Worm (Caenorhabditis elegans) whole organism, mixed stage, embryonic: Measurements from ENCODE around the gene M02B7.7.

Experiments used
- M03D4.4 ChIP-seq: sonication (generic microtip); optimal IDR thresholded peaks from 2 replicates; lab custom pipeline; 2017; ENCODE audit warnings: mild to moderate bottlenecking, missing genetic modification characterization, missing compliant biosample characterization
- bed-3 ChIP-seq: fragments of 200-800 bp; sonication (Bioruptor generic); optimal IDR thresholded peaks from 3 replicates; lab custom pipeline; 2018; ENCODE audit warnings: mild to moderate bottlenecking, missing genetic modification characterization, moderate library complexity, missing compliant biosample characterization
- blmp-1 ChIP-seq: fragments of 150-350 bp; optimal IDR thresholded peaks from 2 replicates; lab custom pipeline; 2014; ENCODE audit warnings: missing biosample characterization, missing genetic modification characterization
- ceh-39 ChIP-seq: fragments of 150-350 bp; optimal IDR thresholded peaks from 2 replicates; lab custom pipeline; 2014; ENCODE audit warnings: missing biosample characterization, missing genetic modification characterization
- ceh-43 ChIP-seq: fragments of 200-800 bp; sonication (Bioruptor generic); optimal IDR thresholded peaks from 2 replicates; lab custom pipeline; 2018; ENCODE audit warnings: mild to moderate bottlenecking, missing genetic modification characterization, moderate library complexity, missing compliant biosample characterization
- ces-1 ChIP-seq: fragments of 150-350 bp; optimal IDR thresholded peaks from 2 replicates; lab custom pipeline; 2014; ENCODE audit warnings: missing biosample characterization, missing genetic modification reagents, missing genetic modification characterization
- cnd-1 ChIP-seq: fragments of 200-800 bp; sonication (Bioruptor generic); optimal IDR thresholded peaks from 2 replicates; lab custom pipeline; 2018; ENCODE audit warnings: mild to moderate bottlenecking, missing genetic modification characterization, missing compliant biosample characterization
- drap-1 ChIP-seq: fragments of 200-800 bp; sonication (Bioruptor generic); optimal IDR thresholded peaks from 3 replicates; lab custom pipeline; 2018; ENCODE audit warnings: mild to moderate bottlenecking, missing genetic modification characterization, missing compliant biosample characterization
- elt-1 ChIP-seq: sonication (generic microtip); optimal IDR thresholded peaks from 2 replicates; lab custom pipeline; 2017; ENCODE audit warnings: missing genetic modification characterization, mild to moderate bottlenecking, missing compliant biosample characterization, antibody characterized with exemption, moderate library complexity, borderline replicate concordance; ENCODE audit not compliant: insufficient read depth
- flh-1 ChIP-seq: fragments of 200-800 bp; sonication (Bioruptor generic); optimal IDR thresholded peaks from 2 replicates; lab custom pipeline; 2018; ENCODE audit warnings: mild to moderate bottlenecking, missing genetic modification characterization, moderate library complexity, missing compliant biosample characterization
- ham-2 ChIP-seq: fragments of 200-800 bp; sonication (Bioruptor generic); optimal IDR thresholded peaks from 2 replicates; lab custom pipeline; 2018; ENCODE audit warnings: mild to moderate bottlenecking, missing genetic modification characterization, missing compliant biosample characterization
- hlh-1 ChIP-seq: fragments of 150-350 bp; optimal IDR thresholded peaks from 2 replicates; lab custom pipeline; 2014; ENCODE audit warnings: missing biosample characterization, missing genetic modification reagents, missing genetic modification characterization
- lin-13 ChIP-seq: fragments of 150-350 bp; optimal IDR thresholded peaks from 2 replicates; lab custom pipeline; 2014; ENCODE audit warnings: missing biosample characterization, missing genetic modification characterization
- lin-32 ChIP-seq: fragments of 200-800 bp; sonication (Bioruptor generic); optimal IDR thresholded peaks from 2 replicates; lab custom pipeline; 2018; ENCODE audit warnings: mild to moderate bottlenecking, missing genetic modification characterization, missing compliant biosample characterization
- lsy-2 ChIP-seq: fragments of 150-350 bp; optimal IDR thresholded peaks from 2 replicates; lab custom pipeline; 2014; ENCODE audit warnings: missing biosample characterization, missing genetic modification characterization
- mab-5 ChIP-seq: fragments of 150-350 bp; optimal IDR thresholded peaks from 2 replicates; lab custom pipeline; 2014; ENCODE audit warnings: missing biosample characterization, missing genetic modification characterization
- mep-1 ChIP-seq: fragments of 150-350 bp; optimal IDR thresholded peaks from 2 replicates; lab custom pipeline; 2017; ENCODE audit warnings: missing biosample characterization, missing genetic modification reagents, missing genetic modification characterization, inconsistent platforms
- mls-2 ChIP-seq: sonication (generic microtip); optimal IDR thresholded peaks from 2 replicates; lab custom pipeline; 2016; ENCODE audit warnings: mild to moderate bottlenecking, missing genetic modification characterization, moderate library complexity, missing compliant biosample characterization
- nhr-12 ChIP-seq: fragments of 150-350 bp; optimal IDR thresholded peaks from 2 replicates; lab custom pipeline; 2014; ENCODE audit warnings: missing biosample characterization, missing genetic modification characterization
- nhr-237 ChIP-seq: fragments of 150-350 bp; optimal IDR thresholded peaks from 2 replicates; lab custom pipeline; 2014; ENCODE audit warnings: missing biosample characterization, missing genetic modification characterization
- sem-2 ChIP-seq: fragments of 200-800 bp; sonication (Bioruptor generic); optimal IDR thresholded peaks from 2 replicates; lab custom pipeline; 2018; ENCODE audit warnings: mild to moderate bottlenecking, missing genetic modification characterization, missing compliant biosample characterization
- snpc-4 ChIP-seq: fragments of 150-350 bp; optimal IDR thresholded peaks from 2 replicates; lab custom pipeline; 2014; ENCODE audit warnings: missing biosample characterization, missing genetic modification characterization
- sptf-1 ChIP-seq: sonication (generic microtip); optimal IDR thresholded peaks from 2 replicates; lab custom pipeline; 2017; ENCODE audit warnings: mild to moderate bottlenecking, missing genetic modification characterization, moderate library complexity, missing compliant biosample characterization
- tbx-8 ChIP-seq: fragments of 200-800 bp; sonication (Bioruptor generic); optimal IDR thresholded peaks from 2 replicates; lab custom pipeline; 2018; ENCODE audit warnings: mild to moderate bottlenecking, missing genetic modification characterization, moderate library complexity, missing compliant biosample characterization
- unc-120 ChIP-seq: sonication (generic microtip); optimal IDR thresholded peaks from 2 replicates; lab custom pipeline; 2017; ENCODE audit warnings: missing genetic modification characterization, missing compliant biosample characterization; ENCODE audit not compliant: poor library complexity, severe bottlenecking
- unc-62 ChIP-seq: fragments of 150-350 bp; optimal IDR thresholded peaks from 2 replicates; lab custom pipeline; 2014; ENCODE audit warnings: missing biosample characterization, missing genetic modification reagents, missing genetic modification characterization
- zip-8 ChIP-seq: fragments of 150-350 bp; optimal IDR thresholded peaks from 2 replicates; lab custom pipeline; 2014; ENCODE audit warnings: missing biosample characterization, missing genetic modification characterization
- ztf-11 ChIP-seq: fragments of 150-350 bp; optimal IDR thresholded peaks from 2 replicates; lab custom pipeline; 2014; ENCODE audit warnings: missing biosample characterization, missing genetic modification characterization

Gene M02B7.7

DNA sequence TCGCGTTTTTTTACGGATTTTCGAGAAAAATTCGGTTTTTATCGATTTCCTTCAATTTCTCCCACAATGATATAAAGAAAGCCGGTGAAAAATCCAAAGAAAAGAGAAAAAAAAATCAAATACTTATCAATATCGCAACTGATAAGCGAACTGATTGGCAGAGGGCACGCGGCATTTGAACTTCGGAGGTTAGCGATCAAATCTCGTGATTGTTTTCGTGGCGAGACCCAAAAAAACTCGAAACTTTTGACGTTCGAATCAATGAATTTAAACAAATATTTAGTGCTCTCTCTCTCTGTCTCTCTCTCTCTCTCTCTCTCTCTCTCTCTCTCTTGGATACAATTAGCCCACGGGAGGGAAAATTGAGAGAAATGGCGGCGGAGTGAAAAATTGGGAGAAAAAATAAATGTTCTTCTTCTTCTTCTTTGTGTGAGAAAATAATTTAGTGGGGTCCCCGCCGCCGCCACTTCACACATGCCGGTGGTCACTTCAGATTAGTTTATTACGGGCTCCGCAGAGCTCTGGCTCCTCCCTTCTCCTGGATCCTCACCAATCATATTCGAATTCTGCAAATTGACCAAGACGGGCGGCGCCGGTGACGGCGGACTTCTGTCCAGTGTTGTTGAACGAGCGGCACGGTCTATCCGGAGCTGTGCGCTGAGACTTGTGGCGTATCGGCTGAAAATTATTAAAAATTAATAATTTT lies 7.7 kb upstream of the M02B7.7 start:
- TF ChIP-seq nhr-237 (tag; lab: Kevin White, UChicago) (no peak), zip-8 (no peak), cnd-1 (tag; lab: Kevin White, UChicago) (no peak), ceh-43 (GFP tag; lab: Kevin White, UChicago) (no peak), bed-3 (GFP tag; lab: Kevin White, UChicago) (no peak), ces-1 (no peak), lin-13 (tag; lab: Kevin White, UChicago) (no peak)
- TF ChIP-seq, all 35 proteins: peak for 0

DNA sequence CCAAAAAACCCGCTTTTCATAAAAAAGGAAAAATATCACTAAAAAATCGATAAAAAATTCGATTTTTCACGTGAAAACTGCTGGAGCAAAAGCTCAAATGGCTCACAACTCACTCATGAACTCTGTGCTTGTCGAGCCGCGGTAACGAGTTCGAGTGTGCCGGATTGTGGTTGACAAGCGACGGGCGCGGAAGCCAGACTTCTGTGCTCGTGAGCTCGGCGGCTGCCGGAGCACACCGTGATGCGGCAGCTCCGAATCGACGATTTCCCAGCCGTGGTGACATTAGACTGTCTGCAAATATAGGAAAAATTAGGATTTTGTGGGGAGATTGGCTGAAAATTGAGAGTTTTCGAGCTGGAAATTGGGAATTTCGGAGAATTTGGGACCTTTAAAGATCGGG lies 5.8 kb upstream of the M02B7.7 start:
- TF ChIP-seq M03D4.4 (tag; lab: Kevin White, UChicago) (no peak), nhr-12 (tag; lab: Kevin White, UChicago) (no peak), lin-13 (tag; lab: Kevin White, UChicago) (no peak), ztf-11 (tag; lab: Kevin White, UChicago) (no peak), lsy-2 (tag; lab: Kevin White, UChicago) (no peak), elt-1 (no peak), mep-1 (no peak), flh-1 (GFP tag; lab: Kevin White, UChicago) (no peak), hlh-1 (no peak), unc-120 (no peak), cnd-1 (tag; lab: Kevin White, UChicago) (no peak), sem-2 (GFP tag; lab: Kevin White, UChicago) (no peak), nhr-237 (tag; lab: Kevin White, UChicago) (no peak)

DNA sequence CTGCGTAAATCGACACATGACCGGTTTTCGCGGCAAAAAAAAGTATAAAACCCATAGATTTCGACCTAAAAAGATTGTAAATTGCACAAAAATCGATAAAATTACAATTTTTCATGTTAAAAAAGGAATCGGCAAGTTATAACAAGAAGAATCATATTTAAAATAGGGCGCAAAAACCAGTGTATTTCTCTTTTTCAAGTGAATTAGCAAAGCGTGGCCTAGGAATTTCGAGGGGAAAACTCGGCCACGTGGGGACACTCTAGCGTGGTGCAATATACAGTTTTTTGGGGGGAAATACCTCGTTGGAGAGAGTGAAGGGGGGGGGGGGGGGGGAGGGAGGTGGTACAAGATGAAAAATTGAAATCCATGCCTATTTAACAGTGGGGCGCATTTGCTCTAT lies 553 bp upstream of the M02B7.7 start:
- TF ChIP-seq tbx-8 (GFP tag; lab: Kevin White, UChicago) = peak; percentile 5
- peak; percentile 38 for TF ChIP-seq M03D4.4 (tag; lab: Kevin White, UChicago)
- peak; percentile 32 for TF ChIP-seq sptf-1 (tag; lab: Kevin White, UChicago)
- peak; percentile 10 for TF ChIP-seq mls-2 (tag; lab: Kevin White, UChicago)
- peak; percentile 30 for TF ChIP-seq sem-2 (GFP tag; lab: Kevin White, UChicago)
- TF ChIP-seq drap-1 (GFP tag; lab: Kevin White, UChicago) = peak; percentile 23
- no peak for TF ChIP-seq ces-1
- no peak for TF ChIP-seq ceh-39 (tag; lab: Kevin White, UChicago)
- peak; percentile 13 for TF ChIP-seq ham-2
- TF ChIP-seq nhr-12 (tag; lab: Kevin White, UChicago) = no peak
- TF ChIP-seq snpc-4 (tag; lab: Kevin White, UChicago) = no peak

DNA sequence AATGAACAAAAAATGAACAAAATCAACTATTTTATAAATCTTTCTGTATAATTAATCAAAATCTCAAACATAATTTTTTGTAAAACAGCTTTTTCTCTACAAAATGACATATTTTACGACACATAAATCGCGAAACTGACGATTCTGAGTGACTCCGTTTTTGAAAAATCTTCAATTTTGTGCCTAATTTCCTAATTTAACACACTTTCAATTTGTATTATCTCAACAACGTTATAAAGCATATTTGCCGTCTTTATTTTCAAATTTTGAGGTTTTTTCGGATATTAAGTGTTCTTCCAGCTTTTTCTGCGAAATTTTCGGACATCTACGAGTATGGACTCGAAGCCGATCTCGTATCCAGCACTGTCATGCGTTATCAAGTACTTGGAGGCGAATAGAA lies 1.8 kb downstream of the M02B7.7 start, which contains the start of gene fbxc-47:
fbxc-47 (plus strand) TSS at position 301 of the 400 bp plus-strand sequence.
- no peak for TF ChIP-seq lin-13 (tag; lab: Kevin White, UChicago)
- TF ChIP-seq mab-5 (tag; lab: Kevin White, UChicago) = no peak
- TF ChIP-seq elt-1 = no peak
- no peak for TF ChIP-seq nhr-237 (tag; lab: Kevin White, UChicago)
- no peak for TF ChIP-seq lin-32 (GFP tag; lab: Kevin White, UChicago)
- no peak for TF ChIP-seq bed-3 (GFP tag; lab: Kevin White, UChicago)
- TF ChIP-seq zip-8 = no peak
- no peak for TF ChIP-seq ztf-11 (tag; lab: Kevin White, UChicago)

DNA sequence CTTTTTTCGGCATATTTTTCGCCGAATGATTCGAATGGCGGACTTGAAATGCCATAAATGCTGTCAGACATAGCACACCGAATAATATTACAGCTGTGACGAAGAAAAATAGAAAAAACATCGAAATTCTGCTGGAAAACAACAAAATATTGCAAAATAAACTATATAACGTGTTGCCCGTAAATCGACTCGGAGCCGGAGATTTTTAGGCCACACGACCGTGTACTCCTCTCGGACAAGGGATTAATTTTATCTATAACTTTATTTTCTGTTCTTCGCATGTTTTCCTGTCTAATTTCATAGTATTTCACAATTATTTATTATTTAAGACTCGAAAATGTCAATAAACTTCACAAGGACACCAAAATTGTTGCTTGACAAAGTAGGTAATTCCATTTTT lies 3.7 kb downstream of the M02B7.7 start, which contains the start of the genes algn-14 and M02B7.2:
algn-14 (minus strand) TSS at position 175 of the 400 bp plus-strand sequence.
M02B7.2 (plus strand) TSS at position 330 of the 400 bp plus-strand sequence.
- TF ChIP-seq nhr-237 (tag; lab: Kevin White, UChicago) = no peak
- no peak for TF ChIP-seq lin-13 (tag; lab: Kevin White, UChicago)
- TF ChIP-seq unc-120 = peak; percentile 78
- no peak for TF ChIP-seq lsy-2 (tag; lab: Kevin White, UChicago)
- TF ChIP-seq sem-2 (GFP tag; lab: Kevin White, UChicago) = no peak
- TF ChIP-seq ces-1 = peak; percentile 56
- TF ChIP-seq hlh-1 = no peak
- no peak for TF ChIP-seq flh-1 (GFP tag; lab: Kevin White, UChicago)
- TF ChIP-seq ceh-43 (GFP tag; lab: Kevin White, UChicago) = no peak
- TF ChIP-seq mep-1 = no peak
- no peak for TF ChIP-seq zip-8

DNA sequence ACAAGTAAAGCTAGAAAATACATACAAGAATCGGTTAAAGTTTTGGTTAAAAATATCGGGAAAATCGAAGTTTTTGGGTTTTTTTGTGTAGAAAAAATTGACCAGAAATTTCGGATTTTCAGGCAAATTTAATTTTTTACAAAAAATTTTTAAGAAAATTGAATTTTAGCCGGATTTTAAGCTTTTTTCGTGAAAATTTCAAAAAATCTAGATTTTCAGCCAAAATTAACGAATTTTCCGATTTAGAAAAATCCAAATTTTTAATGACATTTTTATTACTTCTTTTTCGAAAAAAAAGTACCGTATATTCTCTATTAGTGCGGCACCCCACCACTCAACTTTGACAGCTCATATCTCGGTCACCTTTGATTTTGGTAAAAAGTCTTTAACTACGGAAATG lies 6.0 kb downstream of the M02B7.7 start, which contains the start of gene osm-3:
osm-3 (minus strand) TSS at position 101 of the 400 bp plus-strand sequence.
- TF ChIP-seq blmp-1 = no peak
- no peak for TF ChIP-seq unc-62 (GFP tag; lab: Kevin White, UChicago)
- TF ChIP-seq lsy-2 (tag; lab: Kevin White, UChicago) = no peak
- no peak for TF ChIP-seq mep-1
